Worm (Caenorhabditis elegans): Measurements from ENCODE around the gene B0222.1.

DNA sequence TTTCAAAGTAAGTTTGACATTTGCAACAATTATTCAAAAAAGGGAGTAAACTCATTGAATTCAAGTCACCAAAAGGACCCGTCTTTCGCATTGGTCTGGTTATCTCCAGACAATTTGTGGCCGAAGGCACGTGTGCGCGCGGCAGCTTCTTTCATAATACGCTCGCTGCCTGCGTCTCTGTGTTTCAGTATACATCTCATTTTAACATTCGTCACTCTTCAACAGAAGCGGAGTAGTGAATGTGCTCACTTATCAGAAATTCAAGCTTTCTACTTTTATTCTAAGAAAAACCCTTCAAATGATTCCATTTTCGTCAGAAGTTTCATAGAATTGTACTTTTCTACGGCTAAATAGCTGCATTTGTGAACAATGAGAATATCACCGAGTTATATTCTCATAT, 5.5 kb upstream of the B0222.1 start:
- TF ChIP-seq egl-27 (tag; optimal IDR thresholded peaks at IDR 0.05): no peak
- peak; percentile 45 for TF ChIP-seq lin-13 (GFP tag; optimal IDR thresholded peaks at IDR 0.05)
- TF ChIP-seq unc-39 (tag; optimal IDR thresholded peaks at IDR 0.05): no peak
- TF ChIP-seq mdl-1 (tag; optimal IDR thresholded peaks at IDR 0.05): peak; percentile 88 to 89
- no peak for TF ChIP-seq snpc-4 (tag; optimal IDR thresholded peaks at IDR 0.05)
- no peak for TF ChIP-seq nhr-23 (tag; optimal IDR thresholded peaks at IDR 0.05)
